Fruit fly (Drosophila melanogaster): ENCODE measurements around the gene CG7655.
A peak's percentile ranks its signal among the peaks of the same experiment; 100 is the strongest.

CG7655 gene

DNA sequence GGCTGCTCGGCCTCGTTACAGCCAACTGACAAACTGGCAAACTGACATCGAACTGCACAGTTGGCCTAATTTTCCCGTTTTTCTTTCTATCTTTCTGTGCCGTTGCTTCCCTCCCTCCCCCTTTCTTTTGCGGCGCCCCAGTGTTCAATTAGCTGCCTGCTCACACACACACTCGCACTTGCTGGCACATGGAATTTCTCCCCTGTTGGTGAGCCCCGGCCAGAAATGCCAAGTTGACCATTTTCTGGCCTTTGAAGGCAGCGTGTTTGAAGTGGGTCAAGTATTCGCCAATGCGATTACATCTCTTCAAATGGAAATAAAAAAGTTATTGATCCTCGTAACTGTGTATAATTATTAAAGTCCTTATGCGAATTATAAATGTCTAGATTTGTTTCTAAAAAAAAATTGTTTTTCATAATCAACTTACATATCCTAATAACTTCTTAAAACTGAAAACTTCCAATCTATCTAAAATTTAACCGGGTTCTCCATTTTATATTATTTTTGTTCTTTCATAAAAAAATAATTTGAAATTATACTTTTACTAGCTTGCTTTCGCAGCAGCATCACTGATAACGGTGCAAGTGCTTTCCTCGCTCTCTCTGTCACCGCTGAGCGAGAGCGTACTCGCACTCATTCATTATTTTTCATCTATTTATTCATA, 1.7 kb upstream of the CG7655 start (continued):
- TF ChIP-seq CG8290 (GFP tag; optimal IDR thresholded peaks at IDR 0.05): peak; percentile 17
- TF ChIP-seq CG8290 (tag; optimal IDR thresholded peaks at IDR 0.05): no peak
- no peak for TF ChIP-seq Antp (GFP tag; optimal IDR thresholded peaks at IDR 0.05)
- TF ChIP-seq CG17385 (GFP tag; optimal IDR thresholded peaks at IDR 0.05): peak; percentile 24
- TF ChIP-seq CG14860 (GFP tag; IDR thresholded peaks at IDR 0.05; ENCODE audit: partially characterized antibody): no peak
- TF ChIP-seq Mrtf (GFP tag; IDR thresholded peaks at IDR 0.05): no peak
- no peak for TF ChIP-seq NK7.1 (GFP tag; optimal IDR thresholded peaks at IDR 0.05)
- TF ChIP-seq CG2199 (GFP tag; IDR thresholded peaks at IDR 0.05): no peak
- no peak for TF ChIP-seq Sin3A (optimal IDR thresholded peaks at IDR 0.05)
- TF ChIP-seq ap (GFP tag; IDR thresholded peaks at IDR 0.05): no peak
- no peak for TF ChIP-seq CHES-1-like (GFP tag; optimal IDR thresholded peaks at IDR 0.05)
- no peak for TF ChIP-seq E2f2 (GFP tag; IDR thresholded peaks at IDR 0.05)
- TF ChIP-seq CG34376 (GFP tag; optimal IDR thresholded peaks at IDR 0.05): no peak
- peak; percentile 33; the same call in 1 of the 2 replicates for TF ChIP-seq Xrp1 (GFP tag; IDR thresholded peaks at IDR 0.05)
- TF ChIP-seq Sox100B (GFP tag; optimal IDR thresholded peaks at IDR 0.05): no peak
- peak; percentile 49 for TF ChIP-seq CG17829 (tag; optimal IDR thresholded peaks at IDR 0.05)
- TF ChIP-seq CG7839 (tag; optimal IDR thresholded peaks at IDR 0.05): peak; percentile 50
- no peak for TF ChIP-seq CG15011 (GFP tag; optimal IDR thresholded peaks at IDR 0.05)
- no peak for TF ChIP-seq psq (GFP tag; optimal IDR thresholded peaks at IDR 0.05)
- no peak for TF ChIP-seq kah (GFP tag; optimal IDR thresholded peaks at IDR 0.05)
- TF ChIP-seq nerfin-1 (tag; optimal IDR thresholded peaks at IDR 0.05): peak; percentile 38
- TF ChIP-seq CG17612 (GFP tag; IDR thresholded peaks at IDR 0.05): no peak
- TF ChIP-seq bbx (GFP tag; IDR thresholded peaks at IDR 0.05; ENCODE audit: partially characterized antibody): no peak
- peak; percentile 57 for TF ChIP-seq Asciz (GFP tag; optimal IDR thresholded peaks at IDR 0.05)
- no peak for TF ChIP-seq vfl (GFP tag; optimal IDR thresholded peaks at IDR 0.05)
- TF ChIP-seq tap (tag; optimal IDR thresholded peaks at IDR 0.05): no peak
- peak; percentile 38 for TF ChIP-seq ems (GFP tag; optimal IDR thresholded peaks at IDR 0.05)
- peak in 1 of 2 experiments; percentile 7 for TF ChIP-seq Pdp1 (GFP tag; optimal IDR thresholded peaks at IDR 0.05)
- no peak for TF ChIP-seq GATAe (GFP tag; conservative IDR thresholded peaks at IDR 0.05)
- no peak for TF ChIP-seq CG1024 (GFP tag; IDR thresholded peaks at IDR 0.05)
- no peak for TF ChIP-seq sna (GFP tag; IDR thresholded peaks at IDR 0.05; ENCODE audit: partially characterized antibody)
- TF ChIP-seq knrl (GFP tag; IDR thresholded peaks at IDR 0.05; ENCODE audit: partially characterized antibody): no peak
- no peak for TF ChIP-seq Lhr (GFP tag; optimal IDR thresholded peaks at IDR 0.05)
- TF ChIP-seq ftz-f1 (GFP tag; optimal IDR thresholded peaks at IDR 0.05): no peak
- TF ChIP-seq prd (optimal IDR thresholded peaks at IDR 0.05): no peak
- TF ChIP-seq prd (GFP tag; IDR thresholded peaks at IDR 0.05): 0 out of 3 replicates have a peak, but pooled peaks have one; percentile 38
- peak; percentile 62 for TF ChIP-seq CG2712 (tag; optimal IDR thresholded peaks at IDR 0.05)
- no peak for TF ChIP-seq gro (GFP tag; optimal IDR thresholded peaks at IDR 0.05)
- TF ChIP-seq danr (GFP tag; IDR thresholded peaks at IDR 0.05): no peak
- no peak for TF ChIP-seq ato (GFP tag; IDR thresholded peaks at IDR 0.05; ENCODE audit: partially characterized antibody)
- TF ChIP-seq CG11456 (GFP tag; IDR thresholded peaks at IDR 0.05): no peak
- no peak for TF ChIP-seq Dref (GFP tag; IDR thresholded peaks at IDR 0.05)
- no peak for TF ChIP-seq emc (GFP tag; optimal IDR thresholded peaks at IDR 0.05)
- no peak for TF ChIP-seq CG12236 (GFP tag; optimal IDR thresholded peaks at IDR 0.05)
- TF ChIP-seq gem (tag; optimal IDR thresholded peaks at IDR 0.05): peak; percentile 72
- TF ChIP-seq CG17359 (tag; optimal IDR thresholded peaks at IDR 0.05): peak; percentile 18
- TF ChIP-seq CG4282 (GFP tag; optimal IDR thresholded peaks at IDR 0.05): no peak
- peak; percentile 32 for TF ChIP-seq CG3281 (GFP tag; optimal IDR thresholded peaks at IDR 0.05)
- no peak for TF ChIP-seq wek (GFP tag; optimal IDR thresholded peaks at IDR 0.05)
- TF ChIP-seq exex (tag; optimal IDR thresholded peaks at IDR 0.05): no peak
- TF ChIP-seq CG11723 (GFP tag; optimal IDR thresholded peaks at IDR 0.05): peak; percentile 30
